Worm (Caenorhabditis elegans) whole organism, mixed stage, embryonic: Measurements from ENCODE around the gene F53C11.9.

Source experiments
- M03D4.4 ChIP-seq: sonication (generic microtip); optimal IDR thresholded peaks from 2 replicates; lab custom pipeline; 2017; ENCODE audit warnings: mild to moderate bottlenecking, missing genetic modification characterization, missing compliant biosample characterization
- bed-3 ChIP-seq: fragments of 200-800 bp; sonication (Bioruptor generic); optimal IDR thresholded peaks from 3 replicates; lab custom pipeline; 2018; ENCODE audit warnings: mild to moderate bottlenecking, missing genetic modification characterization, moderate library complexity, missing compliant biosample characterization
- blmp-1 ChIP-seq: fragments of 150-350 bp; optimal IDR thresholded peaks from 2 replicates; lab custom pipeline; 2014; ENCODE audit warnings: missing biosample characterization, missing genetic modification characterization
- ceh-39 ChIP-seq: fragments of 150-350 bp; optimal IDR thresholded peaks from 2 replicates; lab custom pipeline; 2014; ENCODE audit warnings: missing biosample characterization, missing genetic modification characterization
- ceh-43 ChIP-seq: fragments of 200-800 bp; sonication (Bioruptor generic); optimal IDR thresholded peaks from 2 replicates; lab custom pipeline; 2018; ENCODE audit warnings: mild to moderate bottlenecking, missing genetic modification characterization, moderate library complexity, missing compliant biosample characterization
- ceh-83 ChIP-seq: fragments of 200-800 bp; sonication (Bioruptor generic); optimal IDR thresholded peaks from 2 replicates; lab custom pipeline; 2018; ENCODE audit warnings: mild to moderate bottlenecking, missing genetic modification characterization, missing compliant biosample characterization
- ces-1 ChIP-seq: fragments of 150-350 bp; optimal IDR thresholded peaks from 2 replicates; lab custom pipeline; 2014; ENCODE audit warnings: missing biosample characterization, missing genetic modification reagents, missing genetic modification characterization
- cnd-1 ChIP-seq: fragments of 200-800 bp; sonication (Bioruptor generic); optimal IDR thresholded peaks from 2 replicates; lab custom pipeline; 2018; ENCODE audit warnings: mild to moderate bottlenecking, missing genetic modification characterization, missing compliant biosample characterization
- drap-1 ChIP-seq: fragments of 200-800 bp; sonication (Bioruptor generic); optimal IDR thresholded peaks from 3 replicates; lab custom pipeline; 2018; ENCODE audit warnings: mild to moderate bottlenecking, missing genetic modification characterization, missing compliant biosample characterization
- elt-1 ChIP-seq: sonication (generic microtip); optimal IDR thresholded peaks from 2 replicates; lab custom pipeline; 2017; ENCODE audit warnings: missing genetic modification characterization, mild to moderate bottlenecking, missing compliant biosample characterization, antibody characterized with exemption, moderate library complexity, borderline replicate concordance; ENCODE audit not compliant: insufficient read depth
- elt-3 ChIP-seq: fragments of 150-350 bp; optimal IDR thresholded peaks from 2 replicates; lab custom pipeline; 2014; ENCODE audit warnings: missing biosample characterization, missing genetic modification characterization
- flh-1 ChIP-seq: fragments of 200-800 bp; sonication (Bioruptor generic); optimal IDR thresholded peaks from 2 replicates; lab custom pipeline; 2018; ENCODE audit warnings: mild to moderate bottlenecking, missing genetic modification characterization, moderate library complexity, missing compliant biosample characterization
- ham-2 ChIP-seq: fragments of 200-800 bp; sonication (Bioruptor generic); optimal IDR thresholded peaks from 2 replicates; lab custom pipeline; 2018; ENCODE audit warnings: mild to moderate bottlenecking, missing genetic modification characterization, missing compliant biosample characterization
- hlh-1 ChIP-seq: fragments of 150-350 bp; optimal IDR thresholded peaks from 2 replicates; lab custom pipeline; 2014; ENCODE audit warnings: missing biosample characterization, missing genetic modification reagents, missing genetic modification characterization
- lin-13 ChIP-seq: fragments of 150-350 bp; optimal IDR thresholded peaks from 2 replicates; lab custom pipeline; 2014; ENCODE audit warnings: missing biosample characterization, missing genetic modification characterization
- lin-32 ChIP-seq: fragments of 200-800 bp; sonication (Bioruptor generic); optimal IDR thresholded peaks from 2 replicates; lab custom pipeline; 2018; ENCODE audit warnings: mild to moderate bottlenecking, missing genetic modification characterization, missing compliant biosample characterization
- lsy-2 ChIP-seq: fragments of 150-350 bp; optimal IDR thresholded peaks from 2 replicates; lab custom pipeline; 2014; ENCODE audit warnings: missing biosample characterization, missing genetic modification characterization
- mab-5 ChIP-seq: fragments of 150-350 bp; optimal IDR thresholded peaks from 2 replicates; lab custom pipeline; 2014; ENCODE audit warnings: missing biosample characterization, missing genetic modification characterization
- mep-1 ChIP-seq: fragments of 150-350 bp; optimal IDR thresholded peaks from 2 replicates; lab custom pipeline; 2017; ENCODE audit warnings: missing biosample characterization, missing genetic modification reagents, missing genetic modification characterization, inconsistent platforms
- mls-2 ChIP-seq: sonication (generic microtip); optimal IDR thresholded peaks from 2 replicates; lab custom pipeline; 2016; ENCODE audit warnings: mild to moderate bottlenecking, missing genetic modification characterization, moderate library complexity, missing compliant biosample characterization
- nhr-12 ChIP-seq: fragments of 150-350 bp; optimal IDR thresholded peaks from 2 replicates; lab custom pipeline; 2014; ENCODE audit warnings: missing biosample characterization, missing genetic modification characterization
- nhr-2 ChIP-seq: fragments of 150-350 bp; optimal IDR thresholded peaks from 2 replicates; lab custom pipeline; 2014; ENCODE audit warnings: missing biosample characterization, missing genetic modification characterization
- nhr-237 ChIP-seq: fragments of 150-350 bp; optimal IDR thresholded peaks from 2 replicates; lab custom pipeline; 2014; ENCODE audit warnings: missing biosample characterization, missing genetic modification characterization
- nhr-28 ChIP-seq: fragments of 150-350 bp; optimal IDR thresholded peaks from 2 replicates; lab custom pipeline; 2014; ENCODE audit warnings: missing biosample characterization, missing genetic modification characterization
- nhr-76 ChIP-seq: sonication (generic microtip); optimal IDR thresholded peaks from 2 replicates; lab custom pipeline; 2017; ENCODE audit warnings: missing biosample characterization, missing genetic modification characterization
- pha-4 ChIP-seq: fragments of 150-350 bp; optimal IDR thresholded peaks from 2 replicates; lab custom pipeline; 2018; ENCODE audit warnings: missing biosample characterization, missing genetic modification reagents, missing genetic modification characterization
- sem-2 ChIP-seq: fragments of 200-800 bp; sonication (Bioruptor generic); optimal IDR thresholded peaks from 2 replicates; lab custom pipeline; 2018; ENCODE audit warnings: mild to moderate bottlenecking, missing genetic modification characterization, missing compliant biosample characterization
- snpc-4 ChIP-seq: fragments of 150-350 bp; optimal IDR thresholded peaks from 2 replicates; lab custom pipeline; 2014; ENCODE audit warnings: missing biosample characterization, missing genetic modification characterization
- sptf-1 ChIP-seq: sonication (generic microtip); optimal IDR thresholded peaks from 2 replicates; lab custom pipeline; 2017; ENCODE audit warnings: mild to moderate bottlenecking, missing genetic modification characterization, moderate library complexity, missing compliant biosample characterization
- tbx-8 ChIP-seq: fragments of 200-800 bp; sonication (Bioruptor generic); optimal IDR thresholded peaks from 2 replicates; lab custom pipeline; 2018; ENCODE audit warnings: mild to moderate bottlenecking, missing genetic modification characterization, moderate library complexity, missing compliant biosample characterization
- unc-120 ChIP-seq: sonication (generic microtip); optimal IDR thresholded peaks from 2 replicates; lab custom pipeline; 2017; ENCODE audit warnings: missing genetic modification characterization, missing compliant biosample characterization; ENCODE audit not compliant: poor library complexity, severe bottlenecking
- unc-39 ChIP-seq: fragments of 150-350 bp; optimal IDR thresholded peaks from 2 replicates; lab custom pipeline; 2014; ENCODE audit warnings: missing biosample characterization, missing genetic modification characterization
- unc-62 ChIP-seq: fragments of 150-350 bp; optimal IDR thresholded peaks from 2 replicates; lab custom pipeline; 2014; ENCODE audit warnings: missing biosample characterization, missing genetic modification reagents, missing genetic modification characterization
- zip-8 ChIP-seq: fragments of 150-350 bp; optimal IDR thresholded peaks from 2 replicates; lab custom pipeline; 2014; ENCODE audit warnings: missing biosample characterization, missing genetic modification characterization
- ztf-11 ChIP-seq: fragments of 150-350 bp; optimal IDR thresholded peaks from 2 replicates; lab custom pipeline; 2014; ENCODE audit warnings: missing biosample characterization, missing genetic modification characterization

Gene F53C11.9

ce11 chrV:13818824-13819408 is 41.1 kb downstream of the F53C11.9 start, which contains the start of gene sel-10:
sel-10 (plus strand) TSS chrV:13819361.
- no peak for TF ChIP-seq ztf-11 (tag; lab: Kevin White, UChicago)
- TF ChIP-seq nhr-76 (tag; lab: Kevin White, UChicago): no peak
- no peak for TF ChIP-seq zip-8 (tag; lab: Kevin White, UChicago)
- TF ChIP-seq lin-13 (tag; lab: Kevin White, UChicago): peak; percentile 61
- no peak for TF ChIP-seq M03D4.4 (tag; lab: Kevin White, UChicago)
- TF ChIP-seq tbx-8 (GFP tag; lab: Kevin White, UChicago): no peak
- peak; percentile 60 for TF ChIP-seq pha-4 (tag; lab: Kevin White, UChicago)
- no peak for TF ChIP-seq nhr-12 (tag; lab: Kevin White, UChicago)
- TF ChIP-seq hlh-1 (tag; lab: Kevin White, UChicago): peak; percentile 51
- TF ChIP-seq sem-2 (GFP tag; lab: Kevin White, UChicago): no peak
- TF ChIP-seq lin-32 (GFP tag; lab: Kevin White, UChicago): peak; percentile 55
- no peak for TF ChIP-seq blmp-1
- no peak for TF ChIP-seq mls-2 (tag; lab: Kevin White, UChicago)
- no peak for TF ChIP-seq elt-3
- TF ChIP-seq nhr-237 (tag; lab: Kevin White, UChicago): no peak
- TF ChIP-seq sptf-1 (tag; lab: Kevin White, UChicago): no peak
- no peak for TF ChIP-seq mab-5 (tag; lab: Kevin White, UChicago)
- no peak for TF ChIP-seq snpc-4
- TF ChIP-seq ceh-83 (GFP tag; lab: Kevin White, UChicago): no peak
- TF ChIP-seq drap-1 (GFP tag; lab: Kevin White, UChicago): peak; percentile 23
- TF ChIP-seq unc-120 (tag; lab: Kevin White, UChicago): no peak
- no peak for TF ChIP-seq flh-1 (GFP tag; lab: Kevin White, UChicago)
- no peak for TF ChIP-seq ham-2
- TF ChIP-seq ceh-43 (GFP tag; lab: Kevin White, UChicago): no peak
- no peak for TF ChIP-seq elt-1 (tag; lab: Kevin White, UChicago)
- no peak for TF ChIP-seq nhr-28 (tag; lab: Kevin White, UChicago)
- peak; percentile 67 for TF ChIP-seq lsy-2
- TF ChIP-seq nhr-2 (tag; lab: Kevin White, UChicago): no peak
- no peak for TF ChIP-seq unc-39 (tag; lab: Kevin White, UChicago)
- TF ChIP-seq mep-1 (tag; lab: Kevin White, UChicago): peak; percentile 63
- no peak for TF ChIP-seq ces-1 (GFP tag; lab: Kevin White, UChicago)
- no peak for TF ChIP-seq bed-3 (GFP tag; lab: Kevin White, UChicago)
- TF ChIP-seq unc-62 (GFP tag; lab: Kevin White, UChicago): no peak
- no peak for TF ChIP-seq cnd-1 (tag; lab: Kevin White, UChicago)
- no peak for TF ChIP-seq ceh-39 (tag; lab: Kevin White, UChicago)

- TF ChIP-seq drap-1 (GFP tag; lab: Kevin White, UChicago): no peak
- no peak for TF ChIP-seq blmp-1
- no peak for TF ChIP-seq nhr-28 (tag; lab: Kevin White, UChicago)
- TF ChIP-seq pha-4 (tag; lab: Kevin White, UChicago): no peak
- no peak for TF ChIP-seq unc-62 (GFP tag; lab: Kevin White, UChicago)
- no peak for TF ChIP-seq sptf-1 (tag; lab: Kevin White, UChicago)
- TF ChIP-seq bed-3 (GFP tag; lab: Kevin White, UChicago): no peak
- no peak for TF ChIP-seq ceh-83 (GFP tag; lab: Kevin White, UChicago)
- no peak for TF ChIP-seq unc-39 (tag; lab: Kevin White, UChicago)
- TF ChIP-seq nhr-12 (tag; lab: Kevin White, UChicago): no peak
- TF ChIP-seq ces-1 (GFP tag; lab: Kevin White, UChicago): no peak
- no peak for TF ChIP-seq elt-1 (tag; lab: Kevin White, UChicago)
- no peak for TF ChIP-seq hlh-1 (tag; lab: Kevin White, UChicago)
- TF ChIP-seq lin-32 (GFP tag; lab: Kevin White, UChicago): no peak
- TF ChIP-seq elt-3: no peak
- no peak for TF ChIP-seq flh-1 (GFP tag; lab: Kevin White, UChicago)
- TF ChIP-seq ham-2: no peak
- no peak for TF ChIP-seq mab-5 (tag; lab: Kevin White, UChicago)
- TF ChIP-seq lsy-2: no peak
- TF ChIP-seq, all 35 proteins: peak for 0
These were observed 44.9 kb downstream of the F53C11.9 start, which contains the start of gene hpo-31 for ce11 chrV:13822752-13823151. hpo-31 (plus strand) TSS chrV:13823052.
